Fruit fly (Drosophila melanogaster): ENCODE data around the gene dre4.

- TF ChIP-seq CG17806 (tag; optimal IDR thresholded peaks at IDR 0.05), result no peak
- no peak for TF ChIP-seq rn (GFP tag; IDR thresholded peaks at IDR 0.05)
- TF ChIP-seq CG13204 (GFP tag; optimal IDR thresholded peaks at IDR 0.05), result no peak
- TF ChIP-seq CG14655 (GFP tag; optimal IDR thresholded peaks at IDR 0.05), result no peak
- no peak for TF ChIP-seq CG9948 (tag; optimal IDR thresholded peaks at IDR 0.05)
- TF ChIP-seq CG4496 (GFP tag; IDR thresholded peaks at IDR 0.05), result no peak; the same call in 2 of the 3 replicates
Measured at dm6 chr3L:1906208-1906607, 30.1 kb upstream of the dre4 start.
